Worm (Caenorhabditis elegans) whole organism, L1 larva: ENCODE measurements around the gene gst-26.

Experiments
- alr-1 ChIP-seq: fragments of 200-800 bp; sonication (Bioruptor generic); optimal IDR thresholded peaks from 2 replicates; lab custom pipeline; 2018; ENCODE audit warnings: borderline replicate concordance, mild to moderate bottlenecking, missing genetic modification characterization, missing compliant biosample characterization
- aly-2 ChIP-seq: fragments of 150-350 bp; optimal IDR thresholded peaks from 2 replicates; lab custom pipeline; 2014; ENCODE audit warnings: missing biosample characterization, missing genetic modification characterization
- ceh-8 ChIP-seq: fragments of 200-800 bp; sonication (Bioruptor generic); optimal IDR thresholded peaks from 2 replicates; lab custom pipeline; 2018; ENCODE audit warnings: mild to moderate bottlenecking, missing genetic modification characterization, moderate library complexity, missing compliant biosample characterization
- ces-1 ChIP-seq: fragments of 150-350 bp; optimal IDR thresholded peaks from 2 replicates; lab custom pipeline; 2014; ENCODE audit warnings: missing biosample characterization, missing genetic modification reagents, missing genetic modification characterization
- efl-3 ChIP-seq: fragments of 200-800 bp; sonication (Bioruptor generic); optimal IDR thresholded peaks from 2 replicates; lab custom pipeline; 2018; ENCODE audit warnings: mild to moderate bottlenecking, missing genetic modification characterization, missing compliant biosample characterization
- egl-27 ChIP-seq, 2 experiments: fragments of 150-350 bp in 1 of 2; sonication (generic microtip); optimal IDR thresholded peaks; 3 replicates each; lab custom pipeline; 2017 to 2018; ENCODE audit warnings: missing biosample characterization in 2 of 2, missing genetic modification characterization in 2 of 2, missing genetic modification reagents in 2 of 2
- fos-1 ChIP-seq: fragments of 150-350 bp; optimal IDR thresholded peaks from 2 replicates; lab custom pipeline; 2014; ENCODE audit warnings: missing biosample characterization, missing genetic modification characterization
- hlh-17 ChIP-seq: fragments of 200-800 bp; sonication (Bioruptor generic); optimal IDR thresholded peaks from 2 replicates; lab custom pipeline; 2018; ENCODE audit warnings: missing genetic modification characterization, mild to moderate bottlenecking, missing compliant biosample characterization, moderate library complexity, borderline replicate concordance
- jun-1 ChIP-seq: fragments of 150-350 bp; optimal IDR thresholded peaks from 2 replicates; lab custom pipeline; 2014; ENCODE audit warnings: missing biosample characterization, missing genetic modification reagents, missing genetic modification characterization
- lsy-2 ChIP-seq, 2 experiments: fragments of 150-350 bp; optimal IDR thresholded peaks; 2 replicates each; lab custom pipeline; 2014; ENCODE audit warnings: missing biosample characterization in 2 of 2, missing genetic modification characterization in 2 of 2
- nhr-19 ChIP-seq: fragments of 200-800 bp; sonication (Bioruptor generic); conservative IDR thresholded peaks from 2 replicates; pipeline ENCODE4 v1.3.6; 2022; ENCODE audit warnings: missing genetic modification characterization, missing compliant biosample characterization
- unc-62 ChIP-seq: fragments of 150-350 bp; optimal IDR thresholded peaks from 2 replicates; lab custom pipeline; 2014; ENCODE audit warnings: missing biosample characterization, missing genetic modification reagents, missing genetic modification characterization

DNA sequence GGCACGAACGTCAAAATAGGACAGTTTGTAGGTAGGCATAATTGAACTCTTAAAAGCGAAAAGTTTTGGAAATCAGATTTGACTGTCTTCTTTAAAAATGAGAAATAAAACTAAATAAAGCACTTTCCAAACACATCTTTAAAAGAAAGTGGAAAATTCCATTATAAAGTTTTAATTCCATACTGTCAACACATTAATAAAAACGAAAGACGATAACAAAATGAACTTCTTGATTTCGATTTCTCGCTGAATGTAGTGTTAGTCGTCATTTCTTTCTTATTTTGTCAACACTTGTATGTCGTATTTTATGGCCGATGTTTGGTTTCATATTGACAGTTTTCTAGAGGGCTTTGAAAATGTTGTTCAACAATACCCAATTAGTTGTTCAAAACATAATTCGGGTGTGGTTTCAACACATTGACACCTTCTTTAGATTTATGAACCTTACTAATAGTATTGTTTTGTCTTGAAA, 5.5 kb upstream of the gst-26 start, which contains the start of gene gst-29:
- TF ChIP-seq efl-3 (GFP tag; lab: Kevin White, UChicago) = no peak
- no peak for TF ChIP-seq nhr-19 (GFP tag; lab: Robert Waterston, UW)
- TF ChIP-seq alr-1 (tag; lab: Kevin White, UChicago) = no peak
- TF ChIP-seq hlh-17 (GFP tag; lab: Kevin White, UChicago) = no peak
- no peak for TF ChIP-seq lsy-2 (tag; optimal IDR thresholded peaks at IDR 0.05; lab: Kevin White, UChicago)
- TF ChIP-seq jun-1 (tag; lab: Kevin White, UChicago) = no peak
- TF ChIP-seq ceh-8 (GFP tag; lab: Kevin White, UChicago) = no peak
- TF ChIP-seq fos-1 (tag; lab: Kevin White, UChicago) = no peak
- TF ChIP-seq ces-1 (GFP tag; lab: Kevin White, UChicago) = no peak
- TF ChIP-seq aly-2 (tag; lab: Kevin White, UChicago) = no peak
- no peak for TF ChIP-seq egl-27 (tag; optimal IDR thresholded peaks at IDR 0.05; lab: Kevin White, UChicago)
- TF ChIP-seq unc-62 = no peak
